Worm (Caenorhabditis elegans) whole organism, late embryonic: ENCODE data around the gene Y54G2A.72.

Source experiments
- T23F11.4 ChIP-seq: fragments of 200-800 bp; sonication (Bioruptor generic); optimal IDR thresholded peaks from 2 replicates; lab custom pipeline; 2018; ENCODE audit warnings: mild to moderate bottlenecking, missing genetic modification characterization, missing compliant biosample characterization
- ceh-30 ChIP-seq: fragments of 150-350 bp; optimal IDR thresholded peaks from 2 replicates; lab custom pipeline; 2014; ENCODE audit warnings: missing biosample characterization, missing genetic modification characterization
- nfya-1 ChIP-seq: sonication (generic microtip); optimal IDR thresholded peaks from 2 replicates; lab custom pipeline; 2017; ENCODE audit warnings: missing genetic modification characterization, mild to moderate bottlenecking, missing compliant biosample characterization, antibody characterized with exemption, moderate library complexity
- nhr-232 ChIP-seq: sonication (generic microtip); optimal IDR thresholded peaks from 2 replicates; lab custom pipeline; 2016; ENCODE audit warnings: missing genetic modification characterization, missing compliant biosample characterization
- pag-3 ChIP-seq: sonication (generic microtip); optimal IDR thresholded peaks from 2 replicates; lab custom pipeline; 2016; ENCODE audit warnings: missing compliant biosample characterization, missing genetic modification characterization, borderline replicate concordance
- pha-4 ChIP-seq: fragments of 150-350 bp; optimal IDR thresholded peaks from 2 replicates; lab custom pipeline; 2018; ENCODE audit warnings: missing biosample characterization, missing genetic modification reagents, missing genetic modification characterization
- pqm-1 ChIP-seq: sonication (generic microtip); optimal IDR thresholded peaks from 2 replicates; lab custom pipeline; 2016; ENCODE audit warnings: missing genetic modification characterization, missing compliant biosample characterization
- pros-1 ChIP-seq: fragments of 150-350 bp; optimal IDR thresholded peaks from 2 replicates; lab custom pipeline; 2014; ENCODE audit warnings: missing biosample characterization, missing genetic modification reagents, missing genetic modification characterization

DNA sequence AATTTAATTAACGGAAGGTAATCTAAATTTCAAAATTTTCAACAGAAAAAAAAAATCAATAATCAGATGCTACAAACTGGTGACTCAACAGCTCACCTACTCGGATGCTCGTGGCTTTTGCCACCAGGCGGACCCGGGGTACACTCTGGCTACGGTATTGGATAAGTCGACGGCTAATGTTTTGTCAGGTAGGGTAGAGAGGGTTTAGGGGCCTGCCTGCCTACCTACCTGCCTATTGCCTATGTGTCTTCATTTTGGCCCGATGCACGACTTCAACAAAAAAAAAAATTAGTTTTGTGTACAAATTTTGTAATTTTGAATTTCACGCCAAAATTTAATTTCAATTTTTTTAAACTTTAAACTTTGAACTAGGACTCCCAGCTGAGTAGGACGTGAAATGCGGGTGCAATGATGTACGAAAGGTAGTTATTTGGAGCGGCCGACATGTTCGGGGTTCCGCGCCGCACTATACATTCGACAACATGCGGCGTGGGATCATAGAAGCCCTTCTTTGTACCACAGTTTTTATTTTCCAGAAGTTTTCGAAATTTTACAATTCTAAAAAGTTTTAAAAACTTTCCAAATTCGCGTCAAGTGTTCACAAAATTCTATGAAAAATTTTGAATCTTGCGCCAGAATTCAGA is 47.6 kb downstream of the Y54G2A.72 start:
- TF ChIP-seq T23F11.4 (GFP tag; lab: Kevin White, UChicago) (no peak), ceh-30 (no peak), nfya-1 (tag; lab: Kevin White, UChicago) (no peak), pag-3 (tag; lab: Kevin White, UChicago) (no peak), pqm-1 (tag; lab: Kevin White, UChicago) (no peak), nhr-232 (no peak), pha-4 (no peak), pros-1 (tag; lab: Kevin White, UChicago) (no peak)
